Worm (Caenorhabditis elegans): Measurements from ENCODE around the gene F26D2.3.

ce11 chrV:16458714-16459113 lies 51.0 kb downstream of the F26D2.3 start, which contains the start of gene str-15:
- no peak for TF ChIP-seq ztf-11 (tag; optimal IDR thresholded peaks at IDR 0.05)
- no peak for TF ChIP-seq lin-39 (tag; optimal IDR thresholded peaks at IDR 0.05)
- TF ChIP-seq zfp-2 (tag; optimal IDR thresholded peaks at IDR 0.05) = no peak
- TF ChIP-seq lin-13 (GFP tag; optimal IDR thresholded peaks at IDR 0.05) = no peak
- no peak for TF ChIP-seq fos-1 (tag; optimal IDR thresholded peaks at IDR 0.05)
- TF ChIP-seq snpc-4 (tag; optimal IDR thresholded peaks at IDR 0.05) = no peak
- no peak for TF ChIP-seq dpl-1 (GFP tag; optimal IDR thresholded peaks at IDR 0.05)
- TF ChIP-seq pha-4 (GFP tag; IDR thresholded peaks at IDR 0.05) = no peak
- no peak for TF ChIP-seq pha-4 (tag; optimal IDR thresholded peaks at IDR 0.05)
- TF ChIP-seq jun-1 (tag; optimal IDR thresholded peaks at IDR 0.05) = no peak
- TF ChIP-seq lsy-2 (tag; optimal IDR thresholded peaks at IDR 0.05) = no peak
- TF ChIP-seq aly-2 (tag; optimal IDR thresholded peaks at IDR 0.05) = no peak
- no peak for TF ChIP-seq unc-39 (tag; optimal IDR thresholded peaks at IDR 0.05)
- no peak for TF ChIP-seq egl-43 (GFP tag; IDR thresholded peaks at IDR 0.05)
